Worm (Caenorhabditis elegans) whole organism, early embryonic: Measurements from ENCODE around the gene ule-4.

Experiments used
- B0310.2 ChIP-seq: sonication (generic microtip); optimal IDR thresholded peaks from 2 replicates; lab custom pipeline; 2016; ENCODE audit warnings: mild to moderate bottlenecking, missing genetic modification characterization, missing compliant biosample characterization
- F13C5.2 ChIP-seq: sonication (generic microtip); optimal IDR thresholded peaks from 2 replicates; lab custom pipeline; 2017; ENCODE audit warnings: mild to moderate bottlenecking, missing genetic modification characterization, inconsistent platforms, missing compliant biosample characterization
- aly-1 ChIP-seq: sonication (generic microtip); optimal IDR thresholded peaks from 2 replicates; lab custom pipeline; 2016; ENCODE audit warnings: missing genetic modification characterization, missing compliant biosample characterization
- ama-1 ChIP-seq: fragments of 150-350 bp; optimal IDR thresholded peaks from 2 replicates; lab custom pipeline; 2014
- ceh-13 ChIP-seq: fragments of 200-800 bp; sonication (Bioruptor generic); optimal IDR thresholded peaks from 2 replicates; lab custom pipeline; 2018; ENCODE audit warnings: mild to moderate bottlenecking, missing genetic modification characterization, missing compliant biosample characterization
- ceh-36 ChIP-seq: sonication (generic microtip); optimal IDR thresholded peaks from 2 replicates; lab custom pipeline; 2016; ENCODE audit warnings: missing genetic modification characterization, inconsistent platforms, missing compliant biosample characterization
- ets-7 ChIP-seq: sonication (generic microtip); optimal IDR thresholded peaks from 2 replicates; lab custom pipeline; 2016; ENCODE audit warnings: missing genotype, missing genetic modification characterization, missing compliant biosample characterization
- flt-1 ChIP-seq: fragments of 200-800 bp; sonication (Bioruptor generic); IDR thresholded peaks from 2 replicates; pipeline ENCODE4 v1.3.6; 2022; ENCODE audit warnings: missing genetic modification characterization, missing compliant biosample characterization
- hmbx-1 ChIP-seq: sonication (generic microtip); optimal IDR thresholded peaks from 2 replicates; lab custom pipeline; 2016; ENCODE audit warnings: mild to moderate bottlenecking, missing genetic modification characterization, missing compliant biosample characterization
- hmg-4 ChIP-seq: fragments of 200-800 bp; sonication (Bioruptor generic); optimal IDR thresholded peaks from 2 replicates; lab custom pipeline; 2018; ENCODE audit warnings: mild to moderate bottlenecking, missing genetic modification characterization, missing compliant biosample characterization
- hnd-1 ChIP-seq: sonication (generic microtip); optimal IDR thresholded peaks from 2 replicates; lab custom pipeline; 2016; ENCODE audit warnings: missing genetic modification characterization, missing compliant biosample characterization
- pes-1 ChIP-seq: fragments of 200-800 bp; sonication (Bioruptor generic); IDR thresholded peaks from 2 replicates; pipeline ENCODE4 v1.3.6; 2022; ENCODE audit warnings: missing genetic modification reagents, missing genetic modification characterization, missing compliant biosample characterization
- scrt-1 ChIP-seq: fragments of 200-800 bp; sonication (Bioruptor generic); IDR thresholded peaks from 2 replicates; pipeline ENCODE4 v1.3.6; 2022; ENCODE audit warnings: missing genetic modification characterization, missing compliant biosample characterization
- sea-1 ChIP-seq: fragments of 200-800 bp; sonication (Bioruptor generic); conservative IDR thresholded peaks from 2 replicates; pipeline ENCODE4 v1.3.6; 2022; ENCODE audit warnings: missing genetic modification characterization, missing compliant biosample characterization
- tbx-11 ChIP-seq: fragments of 200-800 bp; sonication (Bioruptor generic); IDR thresholded peaks from 2 replicates; pipeline ENCODE4 v1.3.6; 2022; ENCODE audit warnings: missing genetic modification characterization, missing compliant biosample characterization
- tbx-37 ChIP-seq: fragments of 200-800 bp; sonication (Bioruptor generic); conservative IDR thresholded peaks from 2 replicates; pipeline ENCODE4 v1.3.6; 2022; ENCODE audit warnings: missing genetic modification reagents, missing genetic modification characterization, missing compliant biosample characterization
- tra-4 ChIP-seq: sonication (generic microtip); optimal IDR thresholded peaks from 2 replicates; lab custom pipeline; 2017; ENCODE audit warnings: missing genetic modification characterization, missing compliant biosample characterization

Gene ule-4

DNA sequence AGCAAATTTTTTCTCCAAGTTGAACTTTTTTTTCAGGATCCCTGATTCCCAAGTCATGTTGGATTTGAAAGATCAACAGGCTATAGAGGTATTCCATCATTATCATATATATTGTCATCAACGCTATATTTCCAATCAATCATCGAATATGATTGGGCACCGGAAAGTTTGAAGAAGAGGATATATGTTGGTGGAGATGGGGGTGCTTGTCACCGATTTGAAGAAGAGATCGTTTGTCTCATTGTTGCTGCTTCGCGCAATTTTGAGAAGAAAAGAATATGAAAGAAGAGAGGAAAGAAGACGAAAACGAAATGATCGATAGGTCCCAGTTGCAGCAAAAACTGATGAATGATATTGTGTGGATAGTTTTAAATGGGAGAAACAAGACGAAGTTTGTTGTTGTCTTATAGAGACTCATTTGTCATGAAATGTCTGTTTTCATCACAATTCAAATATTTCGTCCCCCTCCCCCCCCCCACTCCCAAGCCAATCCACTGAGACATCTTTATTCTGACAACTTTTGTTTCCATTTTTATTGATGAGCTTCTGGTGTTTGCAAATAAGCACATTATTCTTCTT lies 41.9 kb upstream of the ule-4 start, which contains the start of gene T23G4.2:
Gene T23G4.2, minus strand, starts transcription at position 255 of the 579 bp plus-strand sequence.
- TF ChIP-seq B0310.2 (tag; lab: Kevin White, UChicago): no peak
- no peak for TF ChIP-seq ceh-36 (tag; lab: Kevin White, UChicago)
- TF ChIP-seq tra-4 (tag; lab: Kevin White, UChicago): no peak
- no peak for TF ChIP-seq F13C5.2 (tag; lab: Kevin White, UChicago)
- TF ChIP-seq ama-1 (lab: Kevin White, UChicago): no peak
- no peak for TF ChIP-seq scrt-1
- no peak for TF ChIP-seq aly-1 (tag; lab: Kevin White, UChicago)
- no peak for TF ChIP-seq tbx-37
- no peak for TF ChIP-seq ceh-13 (GFP tag; lab: Kevin White, UChicago)
- no peak for TF ChIP-seq sea-1
- no peak for TF ChIP-seq hmg-4
- no peak for TF ChIP-seq pes-1
- no peak for TF ChIP-seq flt-1 (GFP tag; lab: Robert Waterston, UW)
- no peak for TF ChIP-seq ets-7 (tag; lab: Kevin White, UChicago)
- TF ChIP-seq tbx-11 (GFP tag; lab: Robert Waterston, UW): no peak
- TF ChIP-seq hnd-1 (tag; lab: Kevin White, UChicago): no peak
- TF ChIP-seq hmbx-1 (tag; lab: Kevin White, UChicago): no peak

DNA sequence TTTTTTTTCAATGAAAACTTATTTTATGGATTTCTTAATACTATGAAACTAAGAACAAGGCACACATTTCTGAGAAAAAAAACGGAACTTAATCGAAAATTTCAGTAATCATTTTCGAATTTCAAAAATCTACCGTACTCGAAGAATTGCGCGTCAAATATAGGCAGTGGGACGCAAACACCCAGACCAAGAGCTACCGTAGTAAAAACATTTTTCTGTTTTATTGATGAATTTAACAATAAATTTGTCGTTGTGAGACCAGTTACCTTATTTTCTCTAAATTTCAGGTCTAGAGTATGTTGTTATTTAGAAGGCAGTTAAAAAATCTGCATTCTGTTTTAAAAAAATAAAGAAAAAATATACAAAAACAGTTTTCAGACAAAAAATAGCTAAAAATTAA lies 40.2 kb upstream of the ule-4 start:
- TF ChIP-seq hmbx-1 (tag; lab: Kevin White, UChicago) (no peak), sea-1 (no peak), flt-1 (GFP tag; lab: Robert Waterston, UW) (no peak), pes-1 (no peak), ama-1 (lab: Kevin White, UChicago) (no peak), tbx-11 (GFP tag; lab: Robert Waterston, UW) (no peak)

DNA sequence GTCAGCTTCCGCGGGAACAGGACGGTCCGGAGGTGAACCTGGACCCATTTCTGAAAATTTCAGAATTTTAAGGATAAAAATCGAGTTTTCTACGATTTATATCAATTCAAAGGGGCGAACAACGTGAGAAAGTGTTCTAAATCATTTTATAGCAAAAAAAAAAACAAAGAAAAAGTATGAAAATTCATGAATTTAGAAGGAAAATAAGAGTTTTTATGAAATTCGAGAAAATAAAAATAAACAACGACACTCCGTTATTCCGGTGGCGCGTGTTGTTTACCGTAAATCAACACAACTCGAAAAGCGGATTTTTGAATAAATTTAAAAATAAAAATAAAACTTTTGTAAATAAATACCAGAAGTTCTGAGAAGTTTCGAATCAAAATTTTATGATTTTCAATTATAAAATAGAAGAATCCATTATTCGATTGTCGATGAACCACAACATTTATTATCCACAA lies 39.5 kb upstream of the ule-4 start, which contains the start of gene nyn-1:
Gene nyn-1, minus strand, starts transcription at position 51 of the 461 bp plus-strand sequence.
- TF ChIP-seq flt-1 (GFP tag; lab: Robert Waterston, UW): no peak
- TF ChIP-seq hmbx-1 (tag; lab: Kevin White, UChicago): no peak
- no peak for TF ChIP-seq tra-4 (tag; lab: Kevin White, UChicago)
- TF ChIP-seq F13C5.2 (tag; lab: Kevin White, UChicago): no peak
- no peak for TF ChIP-seq tbx-11 (GFP tag; lab: Robert Waterston, UW)
- TF ChIP-seq hnd-1 (tag; lab: Kevin White, UChicago): no peak
- TF ChIP-seq ceh-36 (tag; lab: Kevin White, UChicago): no peak
- TF ChIP-seq sea-1: no peak
- no peak for TF ChIP-seq ceh-13 (GFP tag; lab: Kevin White, UChicago)
- TF ChIP-seq ets-7 (tag; lab: Kevin White, UChicago): no peak

DNA sequence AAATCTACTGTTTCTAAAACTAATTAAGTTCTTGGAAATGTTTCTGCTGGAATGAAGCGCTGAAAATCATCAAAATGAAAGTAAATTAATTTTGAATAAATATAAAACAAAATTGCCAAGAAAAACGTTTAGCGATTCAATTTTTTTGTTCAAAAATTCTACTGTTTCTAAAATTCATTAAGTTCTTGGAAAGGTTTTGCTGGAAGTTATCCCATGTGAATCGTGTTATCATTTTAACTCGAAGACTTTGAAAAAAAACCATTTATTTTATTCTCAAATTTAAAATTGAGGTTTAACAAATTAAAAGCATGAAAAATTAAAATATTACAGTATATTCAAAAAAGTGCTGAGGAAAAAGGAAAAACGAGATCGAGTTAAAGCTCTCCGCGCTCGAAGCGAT lies 37.4 kb upstream of the ule-4 start:
- TF ChIP-seq tbx-37 (no peak), aly-1 (tag; lab: Kevin White, UChicago) (no peak), ceh-13 (GFP tag; lab: Kevin White, UChicago) (no peak), B0310.2 (tag; lab: Kevin White, UChicago) (no peak)

DNA sequence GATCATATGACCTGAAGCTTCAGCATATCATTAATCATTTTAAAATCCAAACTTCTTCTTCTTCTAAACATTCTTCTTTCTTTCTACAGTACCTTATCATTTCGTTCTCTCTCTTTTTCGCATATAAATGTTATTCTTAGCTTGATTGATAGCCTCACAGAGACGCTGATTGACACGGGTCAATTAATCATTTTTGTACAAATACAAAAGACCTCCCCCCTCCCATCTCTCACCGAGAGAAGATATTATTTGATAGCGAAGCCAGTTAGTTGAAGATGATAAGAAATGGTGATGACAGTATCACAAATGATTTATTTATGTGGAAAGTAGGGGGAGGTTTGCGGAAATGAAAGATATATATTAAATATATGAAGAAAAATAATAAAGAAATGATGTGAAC lies 35.3 kb upstream of the ule-4 start:
- no peak for TF ChIP-seq sea-1
- TF ChIP-seq F13C5.2 (tag; lab: Kevin White, UChicago): no peak
- no peak for TF ChIP-seq B0310.2 (tag; lab: Kevin White, UChicago)
- no peak for TF ChIP-seq hmbx-1 (tag; lab: Kevin White, UChicago)
- TF ChIP-seq ama-1 (lab: Kevin White, UChicago): no peak
- no peak for TF ChIP-seq aly-1 (tag; lab: Kevin White, UChicago)
- no peak for TF ChIP-seq ceh-36 (tag; lab: Kevin White, UChicago)
- no peak for TF ChIP-seq ceh-13 (GFP tag; lab: Kevin White, UChicago)
- no peak for TF ChIP-seq hnd-1 (tag; lab: Kevin White, UChicago)

DNA sequence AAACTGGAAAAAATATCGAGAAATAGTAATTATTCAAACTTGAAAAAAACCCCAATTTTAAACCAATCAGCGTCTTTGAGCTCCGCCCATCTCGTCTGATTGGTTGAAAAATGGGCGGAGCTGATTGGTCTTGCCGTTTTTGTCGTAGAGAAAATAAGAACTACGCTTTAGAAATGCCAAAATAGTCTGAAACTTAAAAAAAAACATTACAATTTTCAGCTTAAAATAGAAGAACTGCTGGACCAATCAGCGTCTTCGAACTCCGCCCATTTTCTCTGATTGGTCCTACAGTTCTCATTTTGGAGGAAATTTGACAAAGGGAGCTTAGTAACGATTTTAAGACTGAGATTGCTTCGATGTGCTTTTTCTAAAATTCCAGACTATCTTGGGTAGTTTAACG lies 32.0 kb upstream of the ule-4 start:
- TF ChIP-seq B0310.2 (tag; lab: Kevin White, UChicago) (no peak), ceh-13 (GFP tag; lab: Kevin White, UChicago) (no peak), aly-1 (tag; lab: Kevin White, UChicago) (no peak), tbx-37 (no peak), hmg-4 (no peak), hnd-1 (tag; lab: Kevin White, UChicago) (no peak), tbx-11 (GFP tag; lab: Robert Waterston, UW) (no peak), flt-1 (GFP tag; lab: Robert Waterston, UW) (no peak), ets-7 (tag; lab: Kevin White, UChicago) (no peak), pes-1 (no peak), F13C5.2 (tag; lab: Kevin White, UChicago) (no peak), ceh-36 (tag; lab: Kevin White, UChicago) (no peak), hmbx-1 (tag; lab: Kevin White, UChicago) (no peak), tra-4 (tag; lab: Kevin White, UChicago) (no peak)

DNA sequence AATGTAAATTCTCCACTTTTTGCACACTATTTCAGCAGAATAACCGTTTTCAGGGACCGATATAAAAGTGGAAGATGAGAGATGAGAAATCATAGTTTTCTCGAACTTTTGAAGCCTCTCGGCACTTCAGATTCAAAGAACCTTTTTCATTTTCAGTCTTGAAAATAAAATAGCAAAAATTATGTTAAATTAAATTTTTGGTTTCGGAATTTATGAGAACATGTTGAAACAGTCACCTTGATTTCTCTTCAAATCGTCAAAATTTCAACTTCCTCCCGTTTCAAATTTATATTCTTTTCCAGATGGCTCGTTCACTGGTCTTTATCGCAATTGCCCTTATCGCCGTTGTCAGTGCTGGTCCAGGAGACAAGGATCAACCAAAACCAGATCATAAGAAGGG lies 31.2 kb upstream of the ule-4 start, which contains the start of gene srlf-26:
Gene srlf-26, plus strand, starts transcription at position 301 of the 400 bp plus-strand sequence.
- no peak for TF ChIP-seq scrt-1
- TF ChIP-seq tra-4 (tag; lab: Kevin White, UChicago): no peak
- TF ChIP-seq tbx-11 (GFP tag; lab: Robert Waterston, UW): no peak
- no peak for TF ChIP-seq hmbx-1 (tag; lab: Kevin White, UChicago)
- no peak for TF ChIP-seq aly-1 (tag; lab: Kevin White, UChicago)
- no peak for TF ChIP-seq F13C5.2 (tag; lab: Kevin White, UChicago)
- TF ChIP-seq ceh-36 (tag; lab: Kevin White, UChicago): no peak
- TF ChIP-seq ama-1 (lab: Kevin White, UChicago): no peak
- no peak for TF ChIP-seq B0310.2 (tag; lab: Kevin White, UChicago)
- no peak for TF ChIP-seq hmg-4
- TF ChIP-seq tbx-37: no peak
